Worm (Caenorhabditis elegans) whole organism, midembryonic: Measurements from ENCODE around the gene Y57E12AL.6.
A peak's percentile ranks its signal among the peaks of the same experiment; 100 is the strongest.

ENCODE experiments used
- cog-1 ChIP-seq: sonication (generic microtip); optimal IDR thresholded peaks from 2 replicates; lab custom pipeline; 2016; ENCODE audit warnings: missing genetic modification characterization, missing compliant biosample characterization
- flt-1 ChIP-seq: fragments of 200-800 bp; sonication (Bioruptor generic); IDR thresholded peaks from 2 replicates; pipeline ENCODE4 v1.3.6; 2022; ENCODE audit warnings: missing genetic modification characterization, missing compliant biosample characterization
- med-1 ChIP-seq: sonication (generic microtip); optimal IDR thresholded peaks from 2 replicates; lab custom pipeline; 2017; ENCODE audit warnings: missing genetic modification characterization, mild to moderate bottlenecking, missing compliant biosample characterization, antibody characterized with exemption, missing genetic modification reagents; ENCODE audit not compliant: insufficient read depth

DNA sequence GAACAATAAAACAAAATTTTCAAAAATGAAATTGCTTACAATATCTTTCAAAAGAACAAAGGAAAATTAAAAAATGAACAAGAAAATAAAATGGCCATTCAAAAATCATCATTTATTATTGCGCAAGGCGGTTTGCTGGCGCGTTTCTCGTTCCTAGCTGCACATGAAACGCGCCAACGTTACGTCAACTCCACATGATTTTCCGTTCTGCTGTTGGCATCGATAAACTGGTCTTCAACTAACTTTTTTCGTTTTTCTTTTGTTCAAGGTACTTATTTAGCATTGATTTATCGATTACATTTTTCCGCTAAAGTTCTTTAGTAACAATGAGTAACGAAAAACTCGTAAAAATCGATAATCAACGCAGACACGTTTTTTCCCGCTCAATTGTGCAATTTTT lies at the start of gene Y57E12AL.6, which contains the start of gene Y57E12AL.1:
- peak; percentile 56 for TF ChIP-seq med-1
- peak; percentile 43 for TF ChIP-seq cog-1
- peak; percentile 54 for TF ChIP-seq flt-1
